Fruit fly (Drosophila melanogaster): ENCODE measurements around the gene LManIV.

DNA sequence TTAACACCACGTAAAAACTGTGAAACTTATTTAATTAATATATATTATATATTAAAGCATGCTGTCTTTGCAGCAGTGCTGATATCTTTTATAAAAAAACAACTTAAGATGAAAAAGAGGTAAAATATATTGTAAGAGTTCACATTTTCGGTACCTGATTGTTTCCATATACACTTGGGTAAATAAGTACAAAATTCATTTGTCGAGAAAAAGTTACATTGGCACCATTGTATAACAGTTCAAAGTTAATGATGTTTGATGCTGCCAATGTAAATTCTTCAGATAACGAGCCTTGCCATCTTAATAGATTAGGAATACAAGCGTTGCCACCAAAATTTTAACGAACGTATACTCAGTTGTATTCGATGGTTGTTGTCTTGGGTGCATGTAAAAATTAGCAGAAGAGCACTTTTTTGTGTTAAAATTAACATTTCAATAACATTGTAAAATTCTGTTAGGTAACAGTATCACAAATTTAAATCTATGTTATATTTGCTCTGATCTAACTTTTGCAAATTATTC is 31.3 kb downstream of the LManIV start:
- no peak for TF ChIP-seq Dll (optimal IDR thresholded peaks at IDR 0.05)
- no peak for TF ChIP-seq usp (GFP tag; optimal IDR thresholded peaks at IDR 0.05)
- TF ChIP-seq pan (optimal IDR thresholded peaks at IDR 0.05) = no peak
- no peak for TF ChIP-seq CG8478 (optimal IDR thresholded peaks at IDR 0.05)
- TF ChIP-seq psq (optimal IDR thresholded peaks at IDR 0.05) = no peak
- TF ChIP-seq EcR (GFP tag; optimal IDR thresholded peaks at IDR 0.05) = no peak
